Fruit fly (Drosophila melanogaster) whole organism: Measurements from ENCODE around the gene Septin4.

Source experiments
- Dll ChIP-seq: fragments of >200 bp; optimal IDR thresholded peaks from 2 replicates; lab custom pipeline; 2017
- pan ChIP-seq: fragments of >200 bp; optimal IDR thresholded peaks from 2 replicates; lab custom pipeline; 2017
- usp ChIP-seq: fragments of >200 bp; optimal IDR thresholded peaks from 2 replicates; lab custom pipeline; 2017; ENCODE audit warnings: missing biosample characterization, missing genetic modification characterization, mixed read lengths

DNA sequence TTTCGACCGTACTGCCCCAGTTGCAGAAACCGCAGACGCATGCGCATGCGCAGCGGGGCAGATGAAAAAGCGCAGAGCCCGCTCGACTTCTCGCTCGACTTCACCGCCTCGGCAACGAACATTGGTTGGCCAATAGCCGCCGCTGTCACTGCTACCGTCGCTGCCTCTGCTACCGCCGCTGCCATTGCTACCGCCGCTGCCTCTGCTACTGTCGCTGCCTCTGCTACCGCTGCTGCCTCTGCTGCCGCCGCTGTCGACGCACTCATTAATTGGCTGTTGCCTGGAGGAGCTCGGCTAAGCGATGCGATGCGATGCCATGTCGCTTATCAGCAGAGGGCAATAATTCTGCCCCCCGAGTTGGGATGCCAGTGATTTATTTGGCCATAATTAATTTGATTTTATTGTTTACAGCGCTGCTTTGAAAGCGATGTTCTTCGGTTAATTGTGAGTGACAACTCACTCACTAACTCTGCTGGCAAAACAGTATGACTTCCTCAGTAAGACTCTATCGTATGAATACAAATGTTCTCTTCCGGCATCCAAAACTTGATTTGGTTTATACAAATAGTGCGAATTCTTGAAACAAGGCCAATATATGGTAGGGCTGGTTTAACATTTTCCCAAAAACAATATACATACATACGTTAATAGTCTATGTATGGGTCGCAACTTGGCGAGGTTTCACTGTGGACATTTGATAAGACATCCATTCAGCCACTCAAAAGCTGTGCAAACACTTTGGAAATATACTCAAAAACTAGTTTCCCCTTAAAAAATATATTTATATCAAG, 24.1 kb downstream of the Septin4 start:
- TF ChIP-seq usp (GFP tag; lab: Kevin White, UChicago) (no peak), Dll (lab: Kevin White, UChicago) (no peak), pan (lab: Kevin White, UChicago) (no peak)
